Worm (Caenorhabditis elegans) whole organism, L3 larva: Measurements from ENCODE around the gene R03D7.2.

ENCODE experiments used
- ZK546.5 ChIP-seq: sonication (generic microtip); optimal IDR thresholded peaks from 2 replicates; lab custom pipeline; 2017; ENCODE audit warnings: missing biosample characterization, missing genetic modification characterization
- aly-2 ChIP-seq: fragments of 150-350 bp; optimal IDR thresholded peaks from 2 replicates; lab custom pipeline; 2014; ENCODE audit warnings: missing biosample characterization, missing genetic modification characterization
- ama-1 ChIP-seq: fragments of 150-350 bp; optimal IDR thresholded peaks from 2 replicates; lab custom pipeline; 2018
- lin-39 ChIP-seq: fragments of 150-350 bp; optimal IDR thresholded peaks from 2 replicates; lab custom pipeline; 2018; ENCODE audit warnings: missing biosample characterization, missing genetic modification reagents, missing genetic modification characterization
- nhr-25 ChIP-seq: sonication (generic microtip); optimal IDR thresholded peaks from 2 replicates; lab custom pipeline; 2017; ENCODE audit warnings: missing biosample characterization, missing genetic modification characterization
- pha-4 ChIP-seq: fragments of 150-350 bp; optimal IDR thresholded peaks from 2 replicates; lab custom pipeline; 2014; ENCODE audit warnings: missing biosample characterization, missing genetic modification reagents, missing genetic modification characterization
- pqm-1 ChIP-seq: fragments of 150-350 bp; optimal IDR thresholded peaks from 2 replicates; lab custom pipeline; 2017; ENCODE audit warnings: missing biosample characterization, missing genetic modification characterization, inconsistent platforms
- sea-2 ChIP-seq: fragments of 150-350 bp; sonication (generic microtip); optimal IDR thresholded peaks from 4 replicates; lab custom pipeline; 2014; ENCODE audit warnings: missing biosample characterization, missing genetic modification reagents, missing genetic modification characterization
- tbx-2 ChIP-seq: sonication (generic microtip); optimal IDR thresholded peaks from 2 replicates; lab custom pipeline; 2016; ENCODE audit warnings: mild to moderate bottlenecking, missing genetic modification characterization, missing compliant biosample characterization
- unc-39 ChIP-seq: sonication (generic microtip); optimal IDR thresholded peaks from 4 replicates; lab custom pipeline; 2017; ENCODE audit warnings: missing biosample characterization, missing genetic modification characterization
- zag-1 ChIP-seq: fragments of 150-350 bp; optimal IDR thresholded peaks from 2 replicates; lab custom pipeline; 2014; ENCODE audit warnings: missing biosample characterization, missing genetic modification characterization
- ztf-11 ChIP-seq: fragments of 150-350 bp; optimal IDR thresholded peaks from 2 replicates; lab custom pipeline; 2014; ENCODE audit warnings: missing biosample characterization, missing genetic modification characterization
- ztf-4 ChIP-seq: fragments of 150-350 bp; optimal IDR thresholded peaks from 2 replicates; lab custom pipeline; 2014; ENCODE audit warnings: missing biosample characterization, missing genetic modification characterization

ce11 chrII:10945446-10945845 lies 10.5 kb upstream of the R03D7.2 start:
- no peak for TF ChIP-seq ama-1 (lab: Kevin White, UChicago)
- no peak for TF ChIP-seq unc-39
- TF ChIP-seq pha-4 (tag; lab: Kevin White, UChicago): no peak
- TF ChIP-seq sea-2 (GFP tag; lab: Kevin White, UChicago): no peak
- no peak for TF ChIP-seq lin-39 (tag; lab: Kevin White, UChicago)
- no peak for TF ChIP-seq zag-1
- TF ChIP-seq pqm-1 (tag; lab: Kevin White, UChicago): no peak
- TF ChIP-seq tbx-2 (tag; lab: Kevin White, UChicago): no peak
- no peak for TF ChIP-seq nhr-25 (tag; lab: Kevin White, UChicago)
- TF ChIP-seq ZK546.5: no peak
- no peak for TF ChIP-seq aly-2
- TF ChIP-seq ztf-11 (tag; lab: Kevin White, UChicago): no peak
- TF ChIP-seq ztf-4 (tag; lab: Kevin White, UChicago): no peak
